Worm (Caenorhabditis elegans) whole organism, mixed stage, embryonic: Measurements from ENCODE around the gene pigw-1.

Source experiments
- ces-1 ChIP-seq: fragments of 150-350 bp; optimal IDR thresholded peaks from 2 replicates; lab custom pipeline; 2014; ENCODE audit warnings: missing biosample characterization, missing genetic modification reagents, missing genetic modification characterization
- pha-4 ChIP-seq: fragments of 150-350 bp; optimal IDR thresholded peaks from 2 replicates; lab custom pipeline; 2018; ENCODE audit warnings: missing biosample characterization, missing genetic modification reagents, missing genetic modification characterization

DNA sequence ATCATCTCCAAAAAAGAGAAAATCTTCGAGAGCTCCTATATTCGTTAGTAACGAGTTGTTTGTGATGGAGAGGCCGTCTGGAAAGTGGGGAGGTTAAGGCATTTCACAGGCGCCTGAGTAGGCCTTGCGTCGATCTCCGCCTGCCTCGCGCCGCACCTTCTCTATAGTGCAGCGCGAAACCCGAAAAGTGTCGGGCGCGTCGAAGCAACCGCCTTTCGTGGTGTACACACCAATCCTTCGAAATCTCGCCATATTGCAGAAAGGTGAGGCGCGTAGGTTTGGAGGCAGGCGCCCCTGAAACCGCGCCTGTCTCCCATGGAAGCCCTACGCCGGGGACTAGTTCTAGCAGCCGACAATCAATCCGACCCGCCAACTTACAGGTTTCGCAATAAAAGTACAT, 45.1 kb upstream of the pigw-1 start:
- TF ChIP-seq ces-1 (GFP tag; lab: Kevin White, UChicago), result no peak
- no peak for TF ChIP-seq pha-4
